Fruit fly (Drosophila melanogaster): ENCODE data around the gene CG9743.

Gene CG9743

DNA sequence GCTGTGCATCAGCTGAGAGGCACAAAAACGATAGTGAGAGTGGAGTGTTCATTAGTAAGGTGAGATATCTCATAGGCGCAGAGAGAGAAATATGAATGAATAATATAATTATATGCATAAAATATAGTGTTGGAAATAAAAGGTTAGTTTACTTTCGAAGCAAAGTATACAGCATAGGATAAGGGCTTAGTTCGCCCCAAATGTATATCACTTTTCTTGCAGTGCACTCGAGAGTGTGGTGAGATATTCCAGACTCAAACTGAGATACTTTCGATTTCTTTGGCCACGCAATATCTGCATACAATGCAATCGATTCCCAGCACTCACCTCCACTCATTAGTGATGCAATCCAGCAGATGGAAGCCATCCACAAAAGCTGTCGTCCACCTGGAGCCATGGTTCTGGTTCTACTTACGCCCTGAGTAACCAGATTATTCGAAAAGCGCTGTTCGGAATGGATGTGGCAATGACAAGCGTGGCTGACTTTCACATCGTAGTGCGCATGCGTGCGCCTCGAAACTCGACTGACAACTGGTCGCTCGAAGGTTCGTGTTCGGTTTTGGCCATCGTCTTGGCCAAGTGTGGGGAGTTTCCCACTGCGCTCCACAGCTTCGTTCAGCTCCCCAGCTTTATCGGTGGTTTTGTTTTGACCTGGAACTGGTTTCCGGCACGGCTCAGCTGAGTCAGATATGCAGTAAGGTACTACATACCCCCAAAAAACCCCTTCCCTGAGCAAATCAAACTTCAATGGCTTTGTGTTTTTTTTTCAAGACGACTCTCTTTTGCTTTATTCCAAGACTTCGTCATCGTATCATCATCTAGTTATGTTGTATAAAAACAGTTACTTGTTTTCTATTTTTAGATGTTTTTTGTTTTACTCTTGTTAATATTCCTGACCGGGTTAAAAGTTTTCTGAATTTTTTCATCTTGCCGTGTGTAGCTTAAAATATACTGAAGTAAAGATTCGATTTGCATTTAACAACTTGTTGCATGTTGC lies 31.8 kb downstream of the CG9743 start, which contains the start of gene Rsod (continued):
- peak in 1 of 3 experiments; percentile 73 for TF ChIP-seq Stat92E (GFP tag; optimal IDR thresholded peaks at IDR 0.05)
- peak; percentile 10 for TF ChIP-seq Hr3 (GFP tag; optimal IDR thresholded peaks at IDR 0.05)
- TF ChIP-seq CG1529 (GFP tag; optimal IDR thresholded peaks at IDR 0.05), result peak; percentile 67
- no peak for TF ChIP-seq CG7786 (GFP tag; optimal IDR thresholded peaks at IDR 0.05)
- TF ChIP-seq knrl (GFP tag; IDR thresholded peaks at IDR 0.05; ENCODE audit: partially characterized antibody), result no peak
- peak; percentile 79 for TF ChIP-seq CG10366 (GFP tag; IDR thresholded peaks at IDR 0.05)
- peak; percentile 46 for TF ChIP-seq tin (GFP tag; optimal IDR thresholded peaks at IDR 0.05)
- TF ChIP-seq aop (GFP tag; IDR thresholded peaks at IDR 0.05), result peak; percentile 45; the same call in 1 of the 2 replicates
- peak; percentile 13 for TF ChIP-seq cato (GFP tag; optimal IDR thresholded peaks at IDR 0.05; ENCODE audit: borderline replicate concordance)
- TF ChIP-seq usp (GFP tag; optimal IDR thresholded peaks at IDR 0.05), result no peak
- peak; percentile 57 for TF ChIP-seq gsb-n (tag; optimal IDR thresholded peaks at IDR 0.05)
- peak; percentile 67 for TF ChIP-seq peb (GFP tag; IDR thresholded peaks at IDR 0.05)
- TF ChIP-seq PHDP (tag; optimal IDR thresholded peaks at IDR 0.05), result peak; percentile 52
- peak; percentile 79 for TF ChIP-seq ken (GFP tag; IDR thresholded peaks at IDR 0.05)
- TF ChIP-seq hkb (optimal IDR thresholded peaks at IDR 0.05), result no peak
- TF ChIP-seq hkb (GFP tag; IDR thresholded peaks at IDR 0.05), result peak; percentile 82
- TF ChIP-seq CG2199 (GFP tag; IDR thresholded peaks at IDR 0.05), result no peak
- TF ChIP-seq NfI (GFP tag; optimal IDR thresholded peaks at IDR 0.05), result peak; percentile 64
- peak; percentile 10 for TF ChIP-seq BtbVII (GFP tag; optimal IDR thresholded peaks at IDR 0.05)
- TF ChIP-seq Hsf (GFP tag; optimal IDR thresholded peaks at IDR 0.05), result peak; percentile 47
- peak; percentile 5 for TF ChIP-seq CG2116 (GFP tag; optimal IDR thresholded peaks at IDR 0.05)
- TF ChIP-seq dimm (GFP tag; IDR thresholded peaks at IDR 0.05), result peak; percentile 50
- no peak for TF ChIP-seq CG6791 (GFP tag; IDR thresholded peaks at IDR 0.05; ENCODE audit: partially characterized antibody)
- peak; percentile 15 for TF ChIP-seq tio (GFP tag; optimal IDR thresholded peaks at IDR 0.05)
- no peak for TF ChIP-seq CG10462 (GFP tag; optimal IDR thresholded peaks at IDR 0.05)
- TF ChIP-seq ems (GFP tag; optimal IDR thresholded peaks at IDR 0.05), result no peak
- TF ChIP-seq CG10959 (GFP tag; IDR thresholded peaks at IDR 0.05), result peak; percentile 50; the same call in 1 of the 2 replicates
- peak; percentile 39 for TF ChIP-seq CG12659 (GFP tag; optimal IDR thresholded peaks at IDR 0.05)
- TF ChIP-seq CG31224 (GFP tag; IDR thresholded peaks at IDR 0.05), result peak; percentile 28; the same call in 1 of the 2 replicates
- no peak for TF ChIP-seq Adf1 (GFP tag; IDR thresholded peaks at IDR 0.05)
- peak; percentile 27 for TF ChIP-seq CG10543 (GFP tag; optimal IDR thresholded peaks at IDR 0.05)
- TF ChIP-seq ro (GFP tag; IDR thresholded peaks at IDR 0.05), result peak; percentile 42; the same call in 1 of the 2 replicates
- TF ChIP-seq Fer1 (GFP tag; optimal IDR thresholded peaks at IDR 0.05), result no peak
- TF ChIP-seq MBD-R2 (GFP tag; IDR thresholded peaks at IDR 0.05), result peak; percentile 32; the same call in 1 of the 2 replicates
- TF ChIP-seq Deaf1 (tag; optimal IDR thresholded peaks at IDR 0.05), result peak; percentile 83
- TF ChIP-seq cas (GFP tag; IDR thresholded peaks at IDR 0.05), result peak; percentile 41; the same call in 1 of the 2 replicates
- TF ChIP-seq bsh (GFP tag; optimal IDR thresholded peaks at IDR 0.05), result peak; percentile 53 to 79
- TF ChIP-seq tna (GFP tag; IDR thresholded peaks at IDR 0.05; ENCODE audit: partially characterized antibody), result no peak
- no peak for TF ChIP-seq da (GFP tag; optimal IDR thresholded peaks at IDR 0.05)
- TF ChIP-seq psq (GFP tag; optimal IDR thresholded peaks at IDR 0.05), result peak; percentile 42
- TF ChIP-seq CG2875 (GFP tag; optimal IDR thresholded peaks at IDR 0.05), result peak; percentile 60
- peak; percentile 37 for TF ChIP-seq ftz-f1 (GFP tag; optimal IDR thresholded peaks at IDR 0.05)
- TF ChIP-seq CG9817 (tag; optimal IDR thresholded peaks at IDR 0.05), result no peak
- peak; percentile 66 for TF ChIP-seq gt (GFP tag; IDR thresholded peaks at IDR 0.05)
- peak in 1 of 2 experiments; percentile 25 for TF ChIP-seq crp (GFP tag; optimal IDR thresholded peaks at IDR 0.05)
- peak; percentile 61; the same call in 2 of the 3 replicates for TF ChIP-seq z (GFP tag; IDR thresholded peaks at IDR 0.05)
- peak; percentile 48; the same call in 2 of the 3 replicates for TF ChIP-seq Aef1 (GFP tag; IDR thresholded peaks at IDR 0.05)
- TF ChIP-seq CG10267 (tag; optimal IDR thresholded peaks at IDR 0.05), result peak; percentile 50

Measured in whole organism, embryonic.